Worm (Caenorhabditis elegans): ENCODE results near the gene dep-1.

ce11 chrII:9041306-9041705, 21.7 kb upstream of the dep-1 start, which contains the start of gene F37B12.3:
- TF ChIP-seq hlh-17 (GFP tag; optimal IDR thresholded peaks at IDR 0.05; ENCODE audit: borderline replicate concordance): no peak
- TF ChIP-seq elt-3 (tag; optimal IDR thresholded peaks at IDR 0.05): no peak
- TF ChIP-seq xbp-1 (tag; optimal IDR thresholded peaks at IDR 0.05): no peak
- TF ChIP-seq lin-15B (tag; optimal IDR thresholded peaks at IDR 0.05): no peak
- no peak for TF ChIP-seq egl-27 (tag; optimal IDR thresholded peaks at IDR 0.05)
- TF ChIP-seq nhr-20 (tag; optimal IDR thresholded peaks at IDR 0.05): no peak
- TF ChIP-seq unc-30 (tag; optimal IDR thresholded peaks at IDR 0.05): no peak
- no peak for TF ChIP-seq nhr-28 (tag; optimal IDR thresholded peaks at IDR 0.05)
- no peak for TF ChIP-seq sptf-1 (tag; optimal IDR thresholded peaks at IDR 0.05)

Measured in whole organism, L1 larva.